Fruit fly (Drosophila melanogaster) whole organism, prepupa: Measurements from ENCODE around the gene CG9452.
A peak's percentile ranks its signal among the peaks of the same experiment; 100 is the strongest.

Experiments used
- Blimp-1 ChIP-seq: fragments of 200-800 bp; sonication (Bioruptor generic); optimal IDR thresholded peaks from 3 replicates; lab custom pipeline; 2017; ENCODE audit warnings: missing biosample characterization, missing genetic modification characterization, mild to moderate bottlenecking, moderate library complexity, missing genetic modification reagents
- CG10631 ChIP-seq: fragments of 200-800 bp; sonication (Bioruptor generic); optimal IDR thresholded peaks from 2 replicates; lab custom pipeline; 2016; ENCODE audit warnings: missing biosample characterization, missing genetic modification characterization
- CG11294 ChIP-seq: fragments of 200-800 bp; sonication (Bioruptor generic); IDR thresholded peaks from 2 replicates; pipeline ENCODE4 v1.3.6; 2022; ENCODE audit warnings: missing biosample characterization, missing genetic modification characterization
- CG11762 ChIP-seq: fragments of 200-800 bp; sonication (Bioruptor generic); optimal IDR thresholded peaks from 3 replicates; lab custom pipeline; 2016; ENCODE audit warnings: missing biosample characterization, missing genetic modification characterization; ENCODE audit not compliant: insufficient read depth
- CG11902 ChIP-seq: fragments of 200-800 bp; sonication (Bioruptor generic); optimal IDR thresholded peaks from 3 replicates; lab custom pipeline; 2016; ENCODE audit warnings: missing biosample characterization, missing genetic modification characterization
- CG15336 ChIP-seq: fragments of 200-800 bp; sonication (Bioruptor generic); IDR thresholded peaks from 2 replicates; pipeline ENCODE4 v1.3.6; 2022; ENCODE audit warnings: missing biosample characterization, missing genetic modification characterization
- CG1621 ChIP-seq: fragments of 200-800 bp; sonication (Bioruptor generic); optimal IDR thresholded peaks from 3 replicates; lab custom pipeline; 2018; ENCODE audit warnings: missing biosample characterization, mild to moderate bottlenecking, missing genetic modification characterization
- CG3032 ChIP-seq: fragments of 200-800 bp; optimal IDR thresholded peaks from 2 replicates; lab custom pipeline; 2019; ENCODE audit warnings: missing biosample characterization, mild to moderate bottlenecking, missing genetic modification characterization, moderate library complexity
- CG32006 ChIP-seq: fragments of 200-800 bp; sonication (Bioruptor generic); optimal IDR thresholded peaks from 3 replicates; lab custom pipeline; 2017; ENCODE audit warnings: missing biosample characterization, mild to moderate bottlenecking, missing genetic modification characterization
- CG4318 ChIP-seq: fragments of 200-800 bp; sonication (Bioruptor generic); optimal IDR thresholded peaks from 3 replicates; lab custom pipeline; 2017; ENCODE audit warnings: missing biosample characterization, mild to moderate bottlenecking, missing genetic modification characterization
- CG6276 ChIP-seq: fragments of 200-800 bp; sonication (Bioruptor generic); optimal IDR thresholded peaks from 2 replicates; lab custom pipeline; 2017; ENCODE audit warnings: missing biosample characterization, mild to moderate bottlenecking, missing genetic modification characterization
- CG6792 ChIP-seq: fragments of 200-800 bp; sonication (Bioruptor generic); optimal IDR thresholded peaks from 3 replicates; lab custom pipeline; 2016; ENCODE audit warnings: missing biosample characterization, missing genetic modification characterization
- CG6808 ChIP-seq: fragments of 200-800 bp; sonication (Bioruptor generic); optimal IDR thresholded peaks from 3 replicates; lab custom pipeline; 2017; ENCODE audit warnings: missing biosample characterization, missing genetic modification characterization, mild to moderate bottlenecking, moderate library complexity, missing genetic modification reagents
- CG8119 ChIP-seq: fragments of 200-800 bp; sonication (Bioruptor generic); IDR thresholded peaks from 3 replicates; pipeline ENCODE4 v1.3.6; 2022; ENCODE audit warnings: missing biosample characterization, missing genetic modification characterization
- CG8319 ChIP-seq: fragments of 200-800 bp; sonication (Bioruptor generic); optimal IDR thresholded peaks from 3 replicates; lab custom pipeline; 2016; ENCODE audit warnings: missing biosample characterization, missing genetic modification characterization
- Eip75B ChIP-seq: fragments of 200-800 bp; sonication (Bioruptor generic); optimal IDR thresholded peaks from 3 replicates; lab custom pipeline; 2016; ENCODE audit warnings: missing biosample characterization, missing genetic modification characterization
- Eip78C ChIP-seq: fragments of 200-800 bp; sonication (Bioruptor generic); peaks from one replicate; lab custom pipeline; 2016; ENCODE audit warnings: missing biosample characterization, missing genetic modification characterization
- Ets21C ChIP-seq: fragments of 200-800 bp; sonication (Bioruptor generic); optimal IDR thresholded peaks from 3 replicates; lab custom pipeline; 2016; ENCODE audit warnings: missing biosample characterization, missing genetic modification characterization
- Ets96B ChIP-seq: fragments of 200-800 bp; optimal IDR thresholded peaks from 2 replicates; lab custom pipeline; 2019; ENCODE audit warnings: missing biosample characterization, mild to moderate bottlenecking, missing genetic modification characterization, moderate library complexity
- Hr39 ChIP-seq: fragments of 200-800 bp; sonication (Bioruptor generic); optimal IDR thresholded peaks from 2 replicates; lab custom pipeline; 2016; ENCODE audit warnings: missing biosample characterization, missing genetic modification characterization
- Hr4 ChIP-seq: fragments of 200-800 bp; sonication (Bioruptor generic); optimal IDR thresholded peaks from 3 replicates; lab custom pipeline; 2016; ENCODE audit warnings: missing biosample characterization, missing genetic modification characterization
- Lpt ChIP-seq: fragments of 200-800 bp; sonication (Bioruptor generic); optimal IDR thresholded peaks from 3 replicates; lab custom pipeline; 2016; ENCODE audit warnings: missing biosample characterization, missing genetic modification characterization
- Met ChIP-seq: fragments of 200-800 bp; sonication (Bioruptor generic); optimal IDR thresholded peaks from 3 replicates; lab custom pipeline; 2016; ENCODE audit warnings: missing biosample characterization, missing genetic modification characterization
- OdsH ChIP-seq: fragments of 200-800 bp; sonication (Bioruptor generic); optimal IDR thresholded peaks from 3 replicates; lab custom pipeline; 2016; ENCODE audit warnings: missing biosample characterization, missing genetic modification characterization
- Smox ChIP-seq: fragments of 200-800 bp; sonication (Bioruptor generic); optimal IDR thresholded peaks from 3 replicates; lab custom pipeline; 2016; ENCODE audit warnings: missing biosample characterization, missing genetic modification characterization
- Sox14 ChIP-seq: fragments of 200-800 bp; sonication (Bioruptor generic); optimal IDR thresholded peaks from 3 replicates; lab custom pipeline; 2016; ENCODE audit warnings: missing biosample characterization, missing genetic modification characterization
- achi ChIP-seq: fragments of 200-800 bp; sonication (Bioruptor generic); optimal IDR thresholded peaks from 3 replicates; lab custom pipeline; 2016; ENCODE audit warnings: missing biosample characterization, missing genetic modification characterization
- dsx ChIP-seq: fragments of 200-800 bp; optimal IDR thresholded peaks from 3 replicates; lab custom pipeline; 2019; ENCODE audit warnings: missing biosample characterization, mild to moderate bottlenecking, missing genetic modification characterization, moderate library complexity; ENCODE audit not compliant: poor library complexity, severe bottlenecking
- eg ChIP-seq: fragments of 200-800 bp; sonication (Bioruptor generic); IDR thresholded peaks from 3 replicates; pipeline ENCODE4 v1.3.6; 2022; ENCODE audit warnings: missing biosample characterization, missing genetic modification characterization
- fd59A ChIP-seq: fragments of 200-800 bp; sonication (Bioruptor generic); optimal IDR thresholded peaks from 2 replicates; lab custom pipeline; 2017; ENCODE audit warnings: missing biosample characterization, mild to moderate bottlenecking, missing genetic modification characterization, missing genetic modification reagents
- fd85E ChIP-seq: fragments of 200-800 bp; sonication (Bioruptor generic); optimal IDR thresholded peaks from 3 replicates; lab custom pipeline; 2016; ENCODE audit warnings: missing biosample characterization, missing genetic modification characterization
- lz ChIP-seq: fragments of 200-800 bp; sonication (Bioruptor generic); optimal IDR thresholded peaks from 3 replicates; lab custom pipeline; 2016; ENCODE audit warnings: missing biosample characterization, missing genetic modification characterization
- pdm3 ChIP-seq: fragments of 200-800 bp; sonication (Bioruptor generic); optimal IDR thresholded peaks from 3 replicates; lab custom pipeline; 2016; ENCODE audit warnings: missing biosample characterization, missing genetic modification characterization
- ss ChIP-seq, 2 experiments: fragments of 200-800 bp; sonication (Bioruptor generic); optimal IDR thresholded peaks; 2 replicates in 1 of 2; 3 replicates in 1 of 2; lab custom pipeline; 2017 to 2018; ENCODE audit warnings: mild to moderate bottlenecking in 2 of 2, missing biosample characterization in 2 of 2, missing genetic modification characterization in 2 of 2, moderate library complexity in 1 of 2
- svp ChIP-seq: fragments of 200-800 bp; sonication (Bioruptor generic); peaks from one replicate; lab custom pipeline; 2016; ENCODE audit warnings: missing biosample characterization, missing genetic modification characterization

Gene CG9452

dm6 chr3L:19528547-19528946, 24.9 kb upstream of the CG9452 start:
- TF ChIP-seq CG1621 (tag; lab: Kevin White, UChicago) (no peak), CG4318 (GFP tag; lab: Kevin White, UChicago) (no peak), Hr4 (no peak), Eip75B (GFP tag; lab: Kevin White, UChicago) (no peak), ss (GFP tag; optimal IDR thresholded peaks at IDR 0.05; lab: Kevin White, UChicago) (no peak), pdm3 (GFP tag; lab: Kevin White, UChicago) (no peak), dsx (GFP tag; lab: Kevin White, UChicago) (no peak), lz (no peak), Met (no peak), CG6792 (GFP tag; lab: Kevin White, UChicago) (no peak), Hr39 (GFP tag; lab: Kevin White, UChicago) (no peak)

dm6 chr3L:19525736-19526135, 22.1 kb upstream of the CG9452 start:
- TF ChIP-seq pdm3 (GFP tag; lab: Kevin White, UChicago) (no peak), Ets96B (tag; lab: Kevin White, UChicago) (no peak), achi (no peak), CG11902 (GFP tag; lab: Kevin White, UChicago) (no peak), CG8319 (GFP tag; lab: Kevin White, UChicago) (no peak), fd59A (GFP tag; lab: Kevin White, UChicago) (no peak), OdsH (GFP tag; lab: Kevin White, UChicago) (no peak), CG6808 (GFP tag; lab: Kevin White, UChicago) (no peak), CG10631 (GFP tag; lab: Kevin White, UChicago) (no peak)

- TF ChIP-seq CG8119 (GFP tag; lab: Robert Waterston, UW): peak; percentile 67
- peak; percentile 62 for TF ChIP-seq CG15336 (GFP tag; lab: Robert Waterston, UW)
- TF ChIP-seq Blimp-1 (GFP tag; lab: Kevin White, UChicago): no peak
- peak; percentile 29; the same call in 1 of the 2 replicates for TF ChIP-seq CG11294
- peak; percentile 37 for TF ChIP-seq CG6276
- TF ChIP-seq CG3032 (tag; lab: Kevin White, UChicago): no peak
- TF ChIP-seq svp (GFP tag; lab: Kevin White, UChicago): peak; percentile 28
- TF ChIP-seq CG11762: no peak
- TF ChIP-seq Hr39 (GFP tag; lab: Kevin White, UChicago): no peak
- TF ChIP-seq Ets21C (GFP tag; lab: Kevin White, UChicago): no peak
- peak; percentile 14 for TF ChIP-seq CG32006 (GFP tag; lab: Kevin White, UChicago)
- no peak for TF ChIP-seq CG8319 (GFP tag; lab: Kevin White, UChicago)
- no peak for TF ChIP-seq fd85E (GFP tag; lab: Kevin White, UChicago)
- TF ChIP-seq eg (GFP tag; lab: Robert Waterston, UW): peak; percentile 41; the same call in 1 of the 3 replicates
- TF ChIP-seq Sox14 (GFP tag; lab: Kevin White, UChicago): no peak
- TF ChIP-seq Smox (GFP tag; lab: Kevin White, UChicago): no peak
Measured at dm6 chr3L:19524690-19525089, 21.0 kb upstream of the CG9452 start.

- TF ChIP-seq eg (GFP tag; lab: Robert Waterston, UW): 0 out of 3 replicates have a peak, but pooled peaks have one; percentile 29
- TF ChIP-seq svp (GFP tag; lab: Kevin White, UChicago): no peak
- TF ChIP-seq CG11294: no peak
Measured at dm6 chr3L:19521093-19521492, 17.4 kb upstream of the CG9452 start.

dm6 chr3L:19520645-19521044, 17.0 kb upstream of the CG9452 start, which contains the start of gene Cpr76Bc:
Cpr76Bc (plus strand) TSS chr3L:19520945.
- TF ChIP-seq Lpt (GFP tag; lab: Kevin White, UChicago) (peak; percentile 4), Eip78C (GFP tag; lab: Kevin White, UChicago) (peak; percentile 18), CG32006 (GFP tag; lab: Kevin White, UChicago) (no peak), CG15336 (GFP tag; lab: Robert Waterston, UW) (peak; percentile 36; the same call in 1 of the 2 replicates), Hr4 (no peak)
